Worm (Caenorhabditis elegans): ENCODE data around the gene nspg-1.
"Not testable (repeated sequence)": the region's sequence is repeated elsewhere in the genome, so short reads cannot be mapped to it uniquely, and the experiment has no call there.

nspg-1 gene

ce11 chrV:12877579-12877978 lies 9.7 kb upstream of the nspg-1 start:
- TF ChIP-seq tbx-11 (GFP tag; IDR thresholded peaks at IDR 0.05) = no peak
- no peak for TF ChIP-seq tra-4 (tag; optimal IDR thresholded peaks at IDR 0.05)

- TF ChIP-seq ama-1 (optimal IDR thresholded peaks at IDR 0.05) (no peak), F13C5.2 (tag; optimal IDR thresholded peaks at IDR 0.05) (no peak)
Observed at ce11 chrV:12876708-12877107, 8.8 kb upstream of the nspg-1 start.

ce11 chrV:12875850-12876249 lies 8.0 kb upstream of the nspg-1 start:
- TF ChIP-seq F13C5.2 (tag; optimal IDR thresholded peaks at IDR 0.05) (no peak), hnd-1 (tag; optimal IDR thresholded peaks at IDR 0.05) (no peak), ceh-13 (GFP tag; optimal IDR thresholded peaks at IDR 0.05) (no peak), tra-4 (tag; optimal IDR thresholded peaks at IDR 0.05) (no peak), hmbx-1 (tag; optimal IDR thresholded peaks at IDR 0.05) (no peak), ets-7 (tag; optimal IDR thresholded peaks at IDR 0.05) (no peak), B0310.2 (tag; optimal IDR thresholded peaks at IDR 0.05) (no peak), flt-1 (GFP tag; IDR thresholded peaks at IDR 0.05) (no peak), sea-1 (GFP tag; conservative IDR thresholded peaks at IDR 0.05) (no peak), ama-1 (optimal IDR thresholded peaks at IDR 0.05) (no peak), pes-1 (GFP tag; IDR thresholded peaks at IDR 0.05) (no peak), hmg-4 (GFP tag; optimal IDR thresholded peaks at IDR 0.05) (no peak), scrt-1 (GFP tag; IDR thresholded peaks at IDR 0.05) (no peak), tbx-11 (GFP tag; IDR thresholded peaks at IDR 0.05) (no peak), ceh-36 (tag; optimal IDR thresholded peaks at IDR 0.05) (no peak), aly-1 (tag; optimal IDR thresholded peaks at IDR 0.05) (no peak), tbx-37 (GFP tag; conservative IDR thresholded peaks at IDR 0.05) (no peak)

- TF ChIP-seq ceh-36 (tag; optimal IDR thresholded peaks at IDR 0.05) = no peak
- no peak for TF ChIP-seq hmbx-1 (tag; optimal IDR thresholded peaks at IDR 0.05)
- TF ChIP-seq tra-4 (tag; optimal IDR thresholded peaks at IDR 0.05) = no peak
- TF ChIP-seq ets-7 (tag; optimal IDR thresholded peaks at IDR 0.05) = no peak
Observed at ce11 chrV:12871753-12872152, 3.9 kb upstream of the nspg-1 start, which contains the start of gene bus-19. bus-19 (plus strand) TSS chrV:12872053.

ce11 chrV:12870740-12871139 lies 2.8 kb upstream of the nspg-1 start:
- TF ChIP-seq aly-1 (tag; optimal IDR thresholded peaks at IDR 0.05) (no peak), hmg-4 (GFP tag; optimal IDR thresholded peaks at IDR 0.05) (no peak), hnd-1 (tag; optimal IDR thresholded peaks at IDR 0.05) (no peak), flt-1 (GFP tag; IDR thresholded peaks at IDR 0.05) (no peak), F13C5.2 (tag; optimal IDR thresholded peaks at IDR 0.05) (no peak), tbx-37 (GFP tag; conservative IDR thresholded peaks at IDR 0.05) (no peak), ets-7 (tag; optimal IDR thresholded peaks at IDR 0.05) (no peak), tbx-11 (GFP tag; IDR thresholded peaks at IDR 0.05) (no peak)

- TF ChIP-seq hmg-4 (GFP tag; optimal IDR thresholded peaks at IDR 0.05) (peak; percentile 57), B0310.2 (tag; optimal IDR thresholded peaks at IDR 0.05) (no peak), ceh-13 (GFP tag; optimal IDR thresholded peaks at IDR 0.05) (no peak), sea-1 (GFP tag; conservative IDR thresholded peaks at IDR 0.05) (peak; percentile 74; the same call in 1 of the 2 replicates), aly-1 (tag; optimal IDR thresholded peaks at IDR 0.05) (no peak), scrt-1 (GFP tag; IDR thresholded peaks at IDR 0.05) (no peak), ama-1 (optimal IDR thresholded peaks at IDR 0.05) (no peak), pes-1 (GFP tag; IDR thresholded peaks at IDR 0.05) (no peak), ets-7 (tag; optimal IDR thresholded peaks at IDR 0.05) (no peak), tbx-11 (GFP tag; IDR thresholded peaks at IDR 0.05) (no peak), ceh-36 (tag; optimal IDR thresholded peaks at IDR 0.05) (no peak), F13C5.2 (tag; optimal IDR thresholded peaks at IDR 0.05) (peak; percentile 26), hnd-1 (tag; optimal IDR thresholded peaks at IDR 0.05) (peak; percentile 53), flt-1 (GFP tag; IDR thresholded peaks at IDR 0.05) (peak; percentile 57), tra-4 (tag; optimal IDR thresholded peaks at IDR 0.05) (no peak), tbx-37 (GFP tag; conservative IDR thresholded peaks at IDR 0.05) (peak; percentile 96), hmbx-1 (tag; optimal IDR thresholded peaks at IDR 0.05) (no peak)
Observed at ce11 chrV:12869948-12870347, 2.1 kb upstream of the nspg-1 start, which contains the start of gene T07F10.3. T07F10.3 (minus strand) TSS chrV:12870045.

ce11 chrV:12865615-12866014 lies 2.3 kb downstream of the nspg-1 start, which contains the start of gene T07F10.5:
T07F10.5 (plus strand) TSS chrV:12865915.
- TF ChIP-seq hmg-4 (GFP tag; optimal IDR thresholded peaks at IDR 0.05); ama-1 (optimal IDR thresholded peaks at IDR 0.05); aly-1 (tag; optimal IDR thresholded peaks at IDR 0.05): not testable (repeated sequence)

- TF ChIP-seq sea-1 (GFP tag; conservative IDR thresholded peaks at IDR 0.05) (no peak), ceh-36 (tag; optimal IDR thresholded peaks at IDR 0.05) (no peak), hnd-1 (tag; optimal IDR thresholded peaks at IDR 0.05) (no peak), flt-1 (GFP tag; IDR thresholded peaks at IDR 0.05) (no peak), pes-1 (GFP tag; IDR thresholded peaks at IDR 0.05) (no peak), ceh-13 (GFP tag; optimal IDR thresholded peaks at IDR 0.05) (no peak), scrt-1 (GFP tag; IDR thresholded peaks at IDR 0.05) (no peak), ama-1 (optimal IDR thresholded peaks at IDR 0.05) (no peak), ets-7 (tag; optimal IDR thresholded peaks at IDR 0.05) (no peak), tra-4 (tag; optimal IDR thresholded peaks at IDR 0.05) (no peak), B0310.2 (tag; optimal IDR thresholded peaks at IDR 0.05) (no peak), tbx-11 (GFP tag; IDR thresholded peaks at IDR 0.05) (no peak), tbx-37 (GFP tag; conservative IDR thresholded peaks at IDR 0.05) (no peak)
Observed at ce11 chrV:12859144-12859543, 8.8 kb downstream of the nspg-1 start, which contains the start of gene anp-1. anp-1 (plus strand) TSS chrV:12859444.

ce11 chrV:12854766-12855165 lies 13.1 kb downstream of the nspg-1 start, which contains the start of gene C44H9.7:
C44H9.7 (minus strand) TSS chrV:12854866.
- TF ChIP-seq aly-1 (tag; optimal IDR thresholded peaks at IDR 0.05) = no peak
- TF ChIP-seq sea-1 (GFP tag; conservative IDR thresholded peaks at IDR 0.05) = no peak
- TF ChIP-seq tbx-11 (GFP tag; IDR thresholded peaks at IDR 0.05) = no peak
- TF ChIP-seq pes-1 (GFP tag; IDR thresholded peaks at IDR 0.05) = no peak
- TF ChIP-seq ceh-13 (GFP tag; optimal IDR thresholded peaks at IDR 0.05) = no peak
- TF ChIP-seq flt-1 (GFP tag; IDR thresholded peaks at IDR 0.05) = no peak
- no peak for TF ChIP-seq ceh-36 (tag; optimal IDR thresholded peaks at IDR 0.05)
- no peak for TF ChIP-seq F13C5.2 (tag; optimal IDR thresholded peaks at IDR 0.05)
